Worm (Caenorhabditis elegans): Measurements from ENCODE around the gene T28C6.8.

DNA sequence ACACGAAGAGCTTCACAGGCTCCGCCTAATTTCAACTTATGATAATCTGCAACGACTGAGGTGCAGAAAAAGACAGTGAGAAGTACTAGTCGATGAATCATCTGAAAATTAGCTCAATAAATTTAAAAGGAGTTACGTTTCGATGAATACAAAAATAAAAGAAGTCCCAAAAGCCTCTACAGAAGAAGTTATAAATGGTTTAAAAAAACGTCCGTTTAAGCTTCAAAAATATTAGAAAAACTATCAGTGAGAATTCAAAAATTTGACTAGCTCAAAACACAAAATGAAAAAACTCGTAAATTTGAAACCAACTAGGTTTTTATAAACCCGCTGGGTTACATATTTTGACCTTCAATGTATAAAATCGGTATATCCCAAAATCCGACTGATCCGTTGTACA, 25.4 kb upstream of the T28C6.8 start, which contains the start of gene T11B7.5:
- TF ChIP-seq med-1 (GFP tag; optimal IDR thresholded peaks at IDR 0.05; ENCODE audit: insufficient read depth) (no peak), tab-1 (GFP tag; IDR thresholded peaks at IDR 0.05) (no peak), flt-1 (GFP tag; IDR thresholded peaks at IDR 0.05) (no peak), ztf-23 (GFP tag; IDR thresholded peaks at IDR 0.05) (no peak), T22C8.4 (GFP tag; IDR thresholded peaks at IDR 0.05) (no peak), ref-1 (GFP tag; conservative IDR thresholded peaks at IDR 0.05) (no peak), ztf-29 (GFP tag; IDR thresholded peaks at IDR 0.05) (no peak), cog-1 (tag; optimal IDR thresholded peaks at IDR 0.05) (no peak), klf-2 (GFP tag; conservative IDR thresholded peaks at IDR 0.05) (no peak)

Measured in whole organism, midembryonic.